Fruit fly (Drosophila melanogaster) whole organism: Measurements from ENCODE around the gene PSMG1.

Source experiments
- CG8478 ChIP-seq: fragments of >200 bp; optimal IDR thresholded peaks from 2 replicates; lab custom pipeline; 2018; ENCODE audit warnings: inconsistent platforms
- Dll ChIP-seq: fragments of >200 bp; optimal IDR thresholded peaks from 2 replicates; lab custom pipeline; 2017
- EcR ChIP-seq, 2 experiments: fragments of >200 bp; optimal IDR thresholded peaks; 2 replicates each; lab custom pipeline; 2017; ENCODE audit warnings: missing biosample characterization in 2 of 2, missing genetic modification characterization in 2 of 2, missing genetic modification reagents in 2 of 2
- pan ChIP-seq: fragments of >200 bp; optimal IDR thresholded peaks from 2 replicates; lab custom pipeline; 2017
- psq ChIP-seq: fragments of >200 bp; optimal IDR thresholded peaks from 2 replicates; lab custom pipeline; 2017
- usp ChIP-seq: fragments of >200 bp; optimal IDR thresholded peaks from 2 replicates; lab custom pipeline; 2017; ENCODE audit warnings: missing biosample characterization, missing genetic modification characterization, mixed read lengths

Gene PSMG1

DNA sequence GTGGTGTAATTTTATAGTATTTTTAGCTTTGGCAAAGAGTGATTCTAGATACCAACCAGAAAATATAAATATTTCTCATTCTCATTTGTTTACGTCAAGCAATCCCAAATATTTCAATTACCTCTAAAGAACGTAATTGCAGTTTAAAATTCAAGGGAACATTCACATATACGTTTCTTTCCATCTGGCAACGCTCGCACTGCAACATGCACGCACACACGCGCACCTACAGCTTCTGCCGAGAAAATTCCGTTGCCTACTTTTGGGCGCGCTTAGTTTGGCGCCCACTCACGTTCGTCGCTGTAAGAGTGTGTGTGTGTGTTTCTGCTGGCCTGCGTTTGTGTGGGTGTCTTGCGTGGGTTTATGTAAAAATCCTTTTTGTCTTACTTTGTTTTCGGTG is 21.7 kb downstream of the PSMG1 start:
- TF ChIP-seq usp (GFP tag; lab: Kevin White, UChicago) (no peak), CG8478 (lab: Kevin White, UChicago) (no peak), pan (no peak)

DNA sequence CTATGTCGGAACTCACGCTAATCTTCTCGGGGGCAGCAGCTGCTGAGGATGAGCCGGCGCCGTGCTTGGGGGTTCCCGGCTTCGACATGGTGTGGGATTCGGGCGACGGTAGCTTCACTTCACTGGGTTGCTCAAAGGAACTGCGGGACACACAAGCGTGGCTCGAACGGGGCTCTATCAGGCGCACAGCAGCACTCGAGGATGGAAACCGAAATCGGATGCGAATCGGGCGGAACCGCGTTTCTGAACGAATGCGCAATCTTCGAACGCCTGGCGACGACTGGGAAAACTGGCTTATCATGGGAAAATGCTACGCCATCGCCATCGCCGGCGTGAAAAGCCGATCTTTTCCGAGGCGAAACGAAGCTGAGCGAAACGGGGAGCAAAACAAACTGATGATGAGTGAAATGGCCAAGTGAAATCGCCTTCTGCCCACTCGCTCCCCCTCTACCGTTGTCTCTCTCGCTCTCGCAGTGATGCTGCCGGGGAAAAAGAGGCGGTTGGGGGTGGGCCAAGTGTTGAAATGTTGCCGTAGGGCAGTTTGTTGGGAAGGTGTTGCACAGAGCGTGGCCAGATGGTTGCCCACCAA is 22.4 kb downstream of the PSMG1 start:
- TF ChIP-seq Dll (lab: Kevin White, UChicago) (no peak), CG8478 (lab: Kevin White, UChicago) (no peak), psq (lab: Kevin White, UChicago) (no peak), EcR (GFP tag; optimal IDR thresholded peaks at IDR 0.05; lab: Kevin White, UChicago) (no peak), pan (no peak), usp (GFP tag; lab: Kevin White, UChicago) (no peak)

DNA sequence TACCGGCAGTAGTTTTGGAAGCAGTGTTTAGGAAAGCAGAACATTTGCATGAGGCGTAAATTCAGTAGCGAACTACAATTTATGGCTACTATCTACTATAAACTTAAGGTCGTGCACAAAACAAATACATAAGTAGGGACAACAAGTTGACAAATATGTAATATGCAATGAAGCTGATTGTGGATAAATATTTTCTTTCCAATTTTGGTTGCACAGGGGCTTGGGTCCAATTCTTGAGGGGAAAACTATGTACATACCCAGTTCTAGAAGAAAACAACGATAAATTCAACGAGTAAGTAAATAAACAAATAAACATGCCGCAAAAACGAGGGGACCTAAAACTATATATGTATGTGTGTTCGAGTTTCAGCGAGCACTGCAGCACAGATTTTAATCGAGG is 33.1 kb downstream of the PSMG1 start:
- no peak for TF ChIP-seq CG8478 (lab: Kevin White, UChicago)
- TF ChIP-seq psq (lab: Kevin White, UChicago) = no peak
- no peak for TF ChIP-seq pan
- TF ChIP-seq usp (GFP tag; lab: Kevin White, UChicago) = no peak
- TF ChIP-seq EcR (GFP tag; optimal IDR thresholded peaks at IDR 0.05; lab: Kevin White, UChicago) = no peak
- no peak for TF ChIP-seq Dll (lab: Kevin White, UChicago)

DNA sequence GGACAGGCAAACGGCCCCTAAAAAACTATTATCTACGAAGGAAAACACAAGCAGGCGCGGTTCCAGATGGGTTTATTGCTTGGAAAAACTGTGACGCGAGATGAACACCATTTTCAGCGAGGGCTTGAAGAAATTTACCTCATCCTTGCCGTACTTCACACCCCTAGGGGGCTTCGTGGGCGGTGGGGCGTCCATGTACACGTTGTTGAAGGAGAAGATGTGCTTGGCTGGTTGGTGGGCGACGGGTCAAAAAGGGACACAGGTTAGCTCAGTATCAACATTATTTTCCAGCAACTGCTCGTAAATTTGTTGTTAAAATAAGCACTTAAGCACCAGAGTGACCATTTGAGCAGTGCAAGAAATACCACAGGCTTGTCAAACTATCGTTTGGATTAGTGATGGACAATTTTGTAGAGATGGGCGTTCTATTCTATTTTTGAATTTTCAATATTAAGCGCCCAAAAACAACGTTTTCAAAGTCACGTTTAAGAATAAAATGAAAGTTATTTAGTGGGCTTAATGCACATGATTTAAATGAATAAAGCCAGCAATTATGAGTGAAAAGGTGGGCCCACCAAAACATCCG is 35.4 kb downstream of the PSMG1 start, which contains the start of gene Sec8:
TSS of gene Sec8 (minus strand) at position 374 of the 586 bp plus-strand sequence.
- no peak for TF ChIP-seq EcR (GFP tag; optimal IDR thresholded peaks at IDR 0.05; lab: Kevin White, UChicago)

DNA sequence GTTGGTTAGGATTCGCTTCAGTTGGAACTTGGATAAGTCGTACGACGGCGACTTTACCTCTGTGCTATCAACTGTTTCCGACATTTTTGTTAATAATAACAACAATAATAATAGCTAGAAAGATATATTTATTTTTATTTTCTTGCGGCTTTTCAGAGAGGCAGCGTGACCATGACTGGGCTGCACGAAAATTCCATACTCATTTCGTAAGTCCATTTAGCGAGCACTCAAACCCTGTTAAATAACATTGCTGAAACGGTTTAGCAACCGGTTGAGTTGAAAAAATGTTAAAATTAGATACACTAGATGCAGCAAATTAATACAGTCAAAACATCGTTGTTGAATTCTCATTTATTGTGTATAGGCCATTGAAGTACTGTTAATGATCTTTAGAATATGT is 39.5 kb downstream of the PSMG1 start, which contains the start of gene Dcps:
TSS of gene Dcps (minus strand) at position 181 of the 400 bp plus-strand sequence.
- no peak for TF ChIP-seq CG8478 (lab: Kevin White, UChicago)
- no peak for TF ChIP-seq pan
- TF ChIP-seq EcR (GFP tag; optimal IDR thresholded peaks at IDR 0.05; lab: Kevin White, UChicago) = no peak
- no peak for TF ChIP-seq Dll (lab: Kevin White, UChicago)
- TF ChIP-seq usp (GFP tag; lab: Kevin White, UChicago) = no peak
- no peak for TF ChIP-seq psq (lab: Kevin White, UChicago)

DNA sequence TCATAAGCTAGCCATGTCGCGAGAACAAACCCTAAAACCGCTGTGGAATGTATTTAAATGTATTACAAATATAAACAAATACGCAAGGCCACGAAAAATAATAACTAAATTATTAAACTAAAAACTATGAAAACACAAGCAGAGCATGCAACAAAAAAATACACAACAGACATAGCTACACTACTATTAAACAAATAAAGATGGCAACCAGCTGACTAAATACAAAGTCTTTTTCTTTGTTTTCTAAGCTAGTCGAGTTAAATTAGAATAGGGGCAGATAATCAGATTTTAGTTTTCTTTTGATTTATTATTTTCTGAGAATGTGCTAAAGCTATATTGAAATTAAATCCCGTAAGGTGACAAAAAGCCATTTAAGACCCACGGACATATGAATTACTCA is 47.5 kb downstream of the PSMG1 start:
- no peak for TF ChIP-seq pan
- TF ChIP-seq Dll (lab: Kevin White, UChicago) = no peak
- no peak for TF ChIP-seq CG8478 (lab: Kevin White, UChicago)
- no peak for TF ChIP-seq usp (GFP tag; lab: Kevin White, UChicago)
- TF ChIP-seq EcR (GFP tag; optimal IDR thresholded peaks at IDR 0.05; lab: Kevin White, UChicago) = no peak
- no peak for TF ChIP-seq psq (lab: Kevin White, UChicago)
